Fruit fly (Drosophila melanogaster) whole organism, wandering third instar larva: ENCODE results near the gene CG7766.
A peak's percentile ranks its signal among the peaks of the same experiment; 100 is the strongest.

Experiments used
- Abd-B ChIP-seq: fragments of >200 bp; optimal IDR thresholded peaks from 2 replicates; lab custom pipeline; 2017; ENCODE audit warnings: missing biosample characterization, missing genetic modification characterization
- CG32264 ChIP-seq: fragments of 200-800 bp; sonication (Bioruptor generic); optimal IDR thresholded peaks from 2 replicates; lab custom pipeline; 2016; ENCODE audit warnings: missing biosample characterization, missing genetic modification characterization
- Dif ChIP-seq: fragments of 200-275, 200-300 bp; sonication (Bioruptor generic); optimal IDR thresholded peaks from 2 replicates; lab custom pipeline; 2018; ENCODE audit warnings: missing biosample characterization, missing genetic modification characterization; ENCODE audit not compliant: partially characterized antibody
- GATAd ChIP-seq: sonication (Bioruptor generic); optimal IDR thresholded peaks from 2 replicates; lab custom pipeline; 2016; ENCODE audit warnings: missing biosample characterization, missing genetic modification characterization
- HLH106 ChIP-seq: fragments of 200-800 bp; optimal IDR thresholded peaks from 3 replicates; lab custom pipeline; 2019; ENCODE audit warnings: missing biosample characterization, mild to moderate bottlenecking, missing genetic modification characterization, moderate library complexity
- Hnf4 ChIP-seq: fragments of 200-800 bp; sonication (Bioruptor generic); optimal IDR thresholded peaks from 2 replicates; lab custom pipeline; 2016; ENCODE audit warnings: missing biosample characterization, mild to moderate bottlenecking, missing genetic modification characterization
- Hr83 ChIP-seq: fragments of 200-300 bp; sonication (Bioruptor generic); optimal IDR thresholded peaks from 2 replicates; lab custom pipeline; 2016; ENCODE audit warnings: missing biosample characterization, mild to moderate bottlenecking, missing genetic modification characterization, moderate library complexity; ENCODE audit not compliant: poor library complexity, severe bottlenecking
- Jra ChIP-seq: sonication (Bioruptor generic); optimal IDR thresholded peaks from 2 replicates; lab custom pipeline; 2016; ENCODE audit warnings: missing biosample characterization, missing genetic modification characterization
- Mio ChIP-seq: sonication (Bioruptor generic); optimal IDR thresholded peaks from 2 replicates; lab custom pipeline; 2016; ENCODE audit warnings: missing biosample characterization, missing genetic modification characterization
- Myc ChIP-seq: fragments of >200 bp; optimal IDR thresholded peaks from 2 replicates; lab custom pipeline; 2017
- OdsH ChIP-seq: fragments of 200-800 bp; sonication (Bioruptor generic); optimal IDR thresholded peaks from 2 replicates; lab custom pipeline; 2016; ENCODE audit warnings: missing biosample characterization, mild to moderate bottlenecking, missing genetic modification characterization
- Rel ChIP-seq, 2 experiments: fragments of 200-800 bp; sonication (Bioruptor generic) in 1 of 2; optimal IDR thresholded peaks; 2 replicates in 1 of 2; 3 replicates in 1 of 2; lab custom pipeline; 2016 to 2019; ENCODE audit warnings: mild to moderate bottlenecking in 2 of 2, missing biosample characterization in 2 of 2, missing genetic modification characterization in 2 of 2, moderate library complexity in 1 of 2
- Sp1 ChIP-seq: fragments of 200-800 bp; sonication (Bioruptor generic); optimal IDR thresholded peaks from 3 replicates; lab custom pipeline; 2019; ENCODE audit warnings: missing biosample characterization, mild to moderate bottlenecking, missing genetic modification characterization, moderate library complexity
- Vsx2 ChIP-seq: fragments of 200-300, 225-300 bp; sonication (Bioruptor generic); optimal IDR thresholded peaks from 2 replicates; lab custom pipeline; 2018; ENCODE audit warnings: missing biosample characterization, missing genetic modification characterization; ENCODE audit not compliant: partially characterized antibody
- br ChIP-seq: fragments of 200-800 bp; sonication (Bioruptor generic); optimal IDR thresholded peaks from 2 replicates; lab custom pipeline; 2016; ENCODE audit warnings: missing biosample characterization, missing genetic modification characterization
- brk ChIP-seq: fragments of 200-800 bp; sonication (Bioruptor generic); optimal IDR thresholded peaks from 2 replicates; lab custom pipeline; 2016; ENCODE audit warnings: missing biosample characterization, mild to moderate bottlenecking, missing genetic modification characterization
- dl ChIP-seq, 2 experiments: fragments of 175-275, 200-275 bp in 1 of 2; fragments of 200-275 bp in 1 of 2; sonication (Bioruptor generic); optimal IDR thresholded peaks; lab custom pipeline; 2018; ENCODE audit warnings: mild to moderate bottlenecking in 2 of 2, missing biosample characterization in 2 of 2, missing genetic modification characterization in 2 of 2, moderate library complexity in 2 of 2; ENCODE audit not compliant: partially characterized antibody in 2 of 2, insufficient read depth in 1 of 2
- dmrt93B ChIP-seq: fragments of 200-800 bp; sonication (Bioruptor generic); optimal IDR thresholded peaks from 2 replicates; lab custom pipeline; 2018; ENCODE audit warnings: missing biosample characterization, mild to moderate bottlenecking, missing genetic modification characterization
- ey ChIP-seq: fragments of 200-800 bp; sonication (Bioruptor generic); optimal IDR thresholded peaks from 2 replicates; lab custom pipeline; 2016; ENCODE audit warnings: missing biosample characterization, missing genetic modification characterization
- foxo ChIP-seq, 2 experiments: fragments of 200-800 bp; sonication (Bioruptor generic); optimal IDR thresholded peaks; 2 replicates in 1 of 2; 3 replicates in 1 of 2; lab custom pipeline; 2016 to 2017; ENCODE audit warnings: missing biosample characterization in 2 of 2, missing genetic modification characterization in 2 of 2
- h ChIP-seq: fragments of 200-800 bp; sonication (Bioruptor generic); optimal IDR thresholded peaks from 3 replicates; lab custom pipeline; 2016; ENCODE audit warnings: missing biosample characterization, mild to moderate bottlenecking, missing genetic modification characterization
- jim ChIP-seq: fragments of 175-275, 200-325 bp; sonication (Bioruptor generic); optimal IDR thresholded peaks from 2 replicates; lab custom pipeline; 2016; ENCODE audit warnings: missing biosample characterization, mild to moderate bottlenecking, missing genetic modification characterization
- lola ChIP-seq: fragments of >200 bp; optimal IDR thresholded peaks from 2 replicates; lab custom pipeline; 2017; ENCODE audit warnings: missing biosample characterization, missing genetic modification characterization
- pan ChIP-seq: fragments of >200 bp; optimal IDR thresholded peaks from 2 replicates; lab custom pipeline; 2017
- psq ChIP-seq: fragments of 200-800 bp; sonication (Bioruptor generic); optimal IDR thresholded peaks from 3 replicates; lab custom pipeline; 2017; ENCODE audit warnings: missing biosample characterization, mild to moderate bottlenecking, missing genetic modification characterization, moderate library complexity
- sage ChIP-seq: fragments of 200-800 bp; sonication (Bioruptor generic); optimal IDR thresholded peaks from 2 replicates; lab custom pipeline; 2016; ENCODE audit warnings: missing biosample characterization, mild to moderate bottlenecking, missing genetic modification characterization
- sv ChIP-seq: fragments of 200-800 bp; sonication (Bioruptor generic); optimal IDR thresholded peaks from 3 replicates; lab custom pipeline; 2016; ENCODE audit warnings: missing biosample characterization, missing genetic modification characterization
- tai ChIP-seq: sonication (Bioruptor generic); optimal IDR thresholded peaks from 2 replicates; lab custom pipeline; 2016; ENCODE audit warnings: missing biosample characterization, missing genetic modification characterization
- woc ChIP-seq: sonication (Bioruptor generic); optimal IDR thresholded peaks from 2 replicates; lab custom pipeline; 2016; ENCODE audit warnings: missing biosample characterization, mild to moderate bottlenecking, missing genetic modification characterization

The CG7766 gene

DNA sequence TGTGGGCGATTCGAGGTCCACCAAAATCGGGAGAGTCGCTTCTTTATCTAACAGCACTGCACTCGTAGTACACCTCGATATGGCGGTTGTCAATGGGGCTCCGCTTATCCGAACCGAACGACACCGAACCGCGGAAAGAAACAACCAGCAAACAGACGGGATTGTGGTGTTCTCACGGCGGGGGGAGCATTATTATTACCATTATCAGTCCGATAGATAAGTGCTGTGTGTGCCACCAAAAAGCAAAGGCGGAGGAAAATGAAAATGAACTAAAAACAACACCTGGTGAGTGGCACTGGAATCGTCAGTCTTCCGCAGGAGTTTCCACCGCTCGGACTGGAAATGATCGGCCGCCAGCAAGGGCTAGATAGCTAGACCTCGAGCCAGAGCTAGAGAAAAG lies 4.8 kb upstream of the CG7766 start, which contains the start of gene AP-1gamma:
TSS of gene AP-1gamma (plus strand) at position 305 of the 400 bp plus-strand sequence.
- peak; percentile 6 for TF ChIP-seq psq (GFP tag; lab: Kevin White, UChicago)
- TF ChIP-seq Abd-B (GFP tag; lab: Kevin White, UChicago), result no peak

DNA sequence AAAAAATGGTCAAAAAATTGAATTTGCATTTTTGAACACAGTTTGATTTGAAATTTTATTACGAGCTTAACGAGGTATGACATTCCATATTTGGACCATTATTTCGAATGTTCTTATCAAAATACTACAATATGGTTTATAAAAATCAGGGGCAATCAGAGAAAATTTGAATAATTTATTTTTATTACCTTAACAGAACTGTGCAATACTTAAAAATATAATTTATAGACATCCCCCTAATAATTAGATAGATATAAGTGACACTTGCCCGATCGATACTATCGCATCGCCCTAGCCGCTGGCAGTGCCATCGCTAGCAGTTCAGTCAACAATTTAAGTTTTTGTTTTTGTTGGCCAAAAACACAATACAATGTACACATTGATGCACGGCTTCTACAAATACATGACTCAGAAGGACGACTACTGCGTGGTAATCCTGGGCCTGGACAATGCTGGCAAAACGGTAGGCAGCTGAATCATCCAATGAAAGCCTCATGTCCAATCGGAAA lies 3.3 kb upstream of the CG7766 start, which contains the start of gene Arfrp1:
TSS of gene Arfrp1 (plus strand) at position 295 of the 509 bp plus-strand sequence.
- TF ChIP-seq h (GFP tag; lab: Kevin White, UChicago) (peak; percentile 2), Rel (GFP tag; optimal IDR thresholded peaks at IDR 0.05; lab: Kevin White, UChicago) (no peak), Rel (tag; optimal IDR thresholded peaks at IDR 0.05; lab: Kevin White, UChicago) (peak; percentile 9), ey (GFP tag; lab: Kevin White, UChicago) (peak; percentile 34), foxo (GFP tag; optimal IDR thresholded peaks at IDR 0.05; lab: Kevin White, UChicago) (no peak), br (GFP tag; lab: Kevin White, UChicago) (no peak), Hnf4 (no peak), OdsH (no peak), Vsx2 (GFP tag; lab: Kevin White, UChicago) (no peak), HLH106 (tag; lab: Kevin White, UChicago) (peak; percentile 53), Myc (lab: Kevin White, UChicago) (peak; percentile 20), woc (GFP tag; lab: Kevin White, UChicago) (peak; percentile 35), Jra (GFP tag; lab: Kevin White, UChicago) (peak; percentile 42), sv (GFP tag; lab: Kevin White, UChicago) (peak; percentile 5), pan (lab: Kevin White, UChicago) (no peak)

DNA sequence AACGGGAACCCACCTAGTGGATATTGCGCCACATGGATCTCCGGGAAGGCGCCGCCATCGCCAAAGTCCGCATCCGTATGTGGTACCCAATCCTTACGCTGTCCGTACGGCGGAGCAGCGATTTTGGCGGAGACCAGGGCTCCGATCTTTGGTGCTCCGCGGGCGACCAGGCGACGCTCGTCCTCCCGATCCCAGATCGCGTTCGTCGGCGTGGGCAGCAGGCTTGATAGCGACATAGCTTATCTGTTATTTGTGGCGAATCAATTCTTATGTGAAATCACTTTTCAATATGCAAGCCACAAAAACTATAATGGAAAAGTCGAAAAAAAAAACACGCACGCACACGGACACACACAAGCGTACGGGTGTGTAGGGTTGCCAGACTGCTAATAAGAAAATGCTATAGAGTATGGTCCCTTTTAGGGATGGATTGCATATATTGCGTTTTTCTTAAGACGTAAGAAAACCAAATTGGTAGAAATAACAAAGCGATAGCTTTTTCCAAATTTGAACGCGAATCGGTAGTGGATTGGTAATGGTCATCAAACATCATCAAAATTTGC lies 2.8 kb upstream of the CG7766 start, which contains the start of gene Bx42:
TSS of gene Bx42 (minus strand) at position 393 of the 563 bp plus-strand sequence.
- TF ChIP-seq Hnf4 (no peak), Dif (GFP tag; lab: Kevin White, UChicago) (no peak), Abd-B (GFP tag; lab: Kevin White, UChicago) (no peak), HLH106 (tag; lab: Kevin White, UChicago) (no peak), Jra (GFP tag; lab: Kevin White, UChicago) (no peak), foxo (GFP tag; optimal IDR thresholded peaks at IDR 0.05; lab: Kevin White, UChicago) (no peak), woc (GFP tag; lab: Kevin White, UChicago) (peak; percentile 50), sv (GFP tag; lab: Kevin White, UChicago) (peak; percentile 1), lola (GFP tag; lab: Kevin White, UChicago) (no peak), psq (GFP tag; lab: Kevin White, UChicago) (no peak)

DNA sequence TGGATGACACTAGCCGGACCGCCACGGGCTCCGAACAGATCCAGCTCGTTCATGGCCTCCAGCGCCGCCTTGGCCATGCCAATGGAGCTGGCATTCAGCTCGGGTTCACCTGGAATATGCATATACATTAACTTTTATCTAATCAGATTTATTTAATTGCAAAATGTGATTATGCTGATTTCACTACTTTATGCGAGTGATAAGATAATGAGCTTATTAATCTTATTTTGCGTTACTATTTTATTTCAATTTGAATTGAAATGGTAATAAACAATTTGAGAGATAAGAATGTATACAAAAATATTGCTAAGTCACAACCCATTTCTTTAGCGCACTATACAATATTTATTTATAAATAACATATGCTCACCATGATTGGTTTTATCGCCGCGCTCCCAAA lies 1.4 kb downstream of the CG7766 start:
- TF ChIP-seq CG32264 (GFP tag; lab: Kevin White, UChicago), result no peak
- TF ChIP-seq psq (GFP tag; lab: Kevin White, UChicago), result no peak
- TF ChIP-seq GATAd (GFP tag; lab: Kevin White, UChicago), result no peak
- TF ChIP-seq HLH106 (tag; lab: Kevin White, UChicago), result no peak

DNA sequence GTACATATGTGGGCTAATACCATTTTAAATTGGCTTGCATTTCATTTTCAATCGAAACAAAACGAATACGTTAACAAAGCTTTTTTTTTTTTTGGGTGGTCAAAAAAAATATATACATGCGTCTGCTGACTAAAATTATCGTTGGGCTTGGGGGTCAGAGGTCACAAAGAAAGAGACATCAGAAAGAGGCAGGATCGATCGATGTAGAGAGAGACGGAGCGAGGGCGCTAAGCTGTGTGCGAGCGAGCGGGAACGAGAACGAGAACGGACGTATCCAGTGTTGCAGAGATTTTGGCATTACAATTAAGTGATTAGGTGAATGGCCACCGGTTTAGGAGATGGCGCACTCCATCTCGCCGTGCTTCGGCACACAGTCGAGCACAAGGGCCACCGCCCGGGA lies 9.6 kb downstream of the CG7766 start:
- TF ChIP-seq Dif (GFP tag; lab: Kevin White, UChicago) (no peak), pan (lab: Kevin White, UChicago) (no peak), dl (GFP tag; optimal IDR thresholded peaks at IDR 0.05; lab: Kevin White, UChicago; ENCODE audit: insufficient read depth in 1 of 2, partially characterized antibody in 2 of 2) (no peak), OdsH (no peak), lola (GFP tag; lab: Kevin White, UChicago) (no peak), h (GFP tag; lab: Kevin White, UChicago) (no peak), sage (no peak), Hr83 (GFP tag; lab: Kevin White, UChicago) (no peak), tai (GFP tag; lab: Kevin White, UChicago) (no peak), Vsx2 (GFP tag; lab: Kevin White, UChicago) (no peak), Rel (GFP tag; optimal IDR thresholded peaks at IDR 0.05; lab: Kevin White, UChicago) (no peak), Rel (tag; optimal IDR thresholded peaks at IDR 0.05; lab: Kevin White, UChicago) (no peak), jim (no peak), dmrt93B (GFP tag; lab: Kevin White, UChicago) (no peak), Sp1 (GFP tag; lab: Kevin White, UChicago) (no peak), psq (GFP tag; lab: Kevin White, UChicago) (no peak), Hnf4 (no peak), brk (no peak), Mio (GFP tag; lab: Kevin White, UChicago) (no peak), foxo (GFP tag; optimal IDR thresholded peaks at IDR 0.05; lab: Kevin White, UChicago) (no peak), HLH106 (tag; lab: Kevin White, UChicago) (no peak)
